Fruit fly (Drosophila melanogaster): ENCODE data around the gene TAF1B.
A peak's percentile ranks its signal among the peaks of the same experiment; 100 is the strongest.

Gene TAF1B

DNA sequence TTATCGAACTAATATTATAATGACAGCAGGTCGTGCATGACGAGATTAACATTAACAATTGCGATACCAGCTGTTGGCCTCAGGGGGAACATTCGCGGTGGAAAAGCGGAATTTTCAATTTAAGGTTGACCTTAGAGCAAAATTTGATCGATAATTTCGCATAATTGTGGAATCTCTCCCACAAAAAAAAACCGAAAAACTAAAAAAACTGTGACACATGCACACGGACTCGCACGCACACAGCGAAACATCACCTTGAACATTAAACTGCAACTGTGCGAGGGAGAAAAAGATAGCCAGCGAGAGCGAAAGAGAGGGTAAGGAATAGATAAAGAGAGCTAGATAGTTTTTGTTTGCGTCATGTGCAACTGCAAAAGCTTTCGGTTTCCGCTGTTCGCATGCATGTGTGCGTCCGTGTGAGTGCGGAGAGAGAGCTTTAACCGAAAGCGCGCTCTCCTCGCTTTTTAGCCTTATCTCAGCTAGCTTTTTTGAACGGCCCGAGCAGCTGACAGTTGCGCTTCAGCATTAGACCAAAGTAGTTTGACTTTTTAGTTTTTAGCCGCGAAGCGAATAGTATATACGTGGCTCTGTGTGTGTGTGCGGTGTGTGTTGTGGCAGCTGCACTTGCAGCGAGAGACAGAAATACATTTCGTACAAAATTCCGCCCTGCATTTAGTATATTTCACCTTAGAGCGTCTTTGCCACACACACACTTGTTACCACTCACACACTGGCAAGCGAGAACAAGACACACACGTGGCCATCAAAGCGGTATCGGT, 50.5 kb downstream of the TAF1B start:
- TF ChIP-seq CG1602 (GFP tag; optimal IDR thresholded peaks at IDR 0.05) (no peak), Adf1 (GFP tag; IDR thresholded peaks at IDR 0.05) (peak; percentile 56), lmd (GFP tag; IDR thresholded peaks at IDR 0.05) (no peak), stwl (tag; optimal IDR thresholded peaks at IDR 0.05) (no peak), fd3F (GFP tag; optimal IDR thresholded peaks at IDR 0.05) (no peak), Drgx (GFP tag; IDR thresholded peaks at IDR 0.05) (peak; percentile 36), ranshi (GFP tag; IDR thresholded peaks at IDR 0.05) (no peak), CG8478 (optimal IDR thresholded peaks at IDR 0.05) (peak; percentile 7), Trl (optimal IDR thresholded peaks at IDR 0.05) (peak; percentile 83 to 91), Trl (GFP tag; optimal IDR thresholded peaks at IDR 0.05) (no peak), fru (optimal IDR thresholded peaks at IDR 0.05) (no peak), CG4424 (GFP tag; optimal IDR thresholded peaks at IDR 0.05) (no peak), rib (GFP tag; IDR thresholded peaks at IDR 0.05) (no peak), psq (GFP tag; optimal IDR thresholded peaks at IDR 0.05) (no peak), CG34376 (GFP tag; optimal IDR thresholded peaks at IDR 0.05) (peak; percentile 56), CG17612 (GFP tag; IDR thresholded peaks at IDR 0.05) (no peak), CG12071 (GFP tag; optimal IDR thresholded peaks at IDR 0.05) (peak; percentile 16), Rx (GFP tag; IDR thresholded peaks at IDR 0.05) (no peak), sima (GFP tag; optimal IDR thresholded peaks at IDR 0.05) (no peak), CG6254 (GFP tag; optimal IDR thresholded peaks at IDR 0.05) (peak; percentile 6), CG9932 (GFP tag; IDR thresholded peaks at IDR 0.05) (0 out of 2 replicates have a peak, but pooled peaks have one; percentile 22), CG4404 (GFP tag; IDR thresholded peaks at IDR 0.05) (no peak), CG17568 (GFP tag; optimal IDR thresholded peaks at IDR 0.05) (no peak), Taf1 (GFP tag; IDR thresholded peaks at IDR 0.05) (no peak), Oaz (GFP tag; IDR thresholded peaks at IDR 0.05) (no peak), CG14014 (GFP tag; IDR thresholded peaks at IDR 0.05) (peak; percentile 42; the same call in 1 of the 2 replicates), CG17361 (GFP tag; IDR thresholded peaks at IDR 0.05) (no peak), zfh1 (GFP tag; IDR thresholded peaks at IDR 0.05) (no peak), CG6813 (GFP tag; optimal IDR thresholded peaks at IDR 0.05) (peak; percentile 50), CG11247 (GFP tag; IDR thresholded peaks at IDR 0.05) (no peak), vvl (GFP tag; IDR thresholded peaks at IDR 0.05) (no peak; the same call in none of the 2 replicates), Nf-YB (GFP tag; optimal IDR thresholded peaks at IDR 0.05) (no peak), HLH4C (GFP tag; IDR thresholded peaks at IDR 0.05; ENCODE audit: partially characterized antibody) (no peak; the same call in 2 of the 3 replicates), h (optimal IDR thresholded peaks at IDR 0.05) (no peak), Fer1 (GFP tag; optimal IDR thresholded peaks at IDR 0.05) (peak; percentile 59), CG8089 (GFP tag; optimal IDR thresholded peaks at IDR 0.05) (no peak), E2f2 (GFP tag; IDR thresholded peaks at IDR 0.05) (no peak), Myb (GFP tag; optimal IDR thresholded peaks at IDR 0.05) (no peak), sisA (GFP tag; IDR thresholded peaks at IDR 0.05) (no peak), Dip2 (GFP tag; IDR thresholded peaks at IDR 0.05) (no peak), CG42726 (GFP tag; IDR thresholded peaks at IDR 0.05; ENCODE audit: partially characterized antibody) (0 out of 2 replicates have a peak, but pooled peaks have one; percentile 17), CG8281 (tag; optimal IDR thresholded peaks at IDR 0.05) (no peak), CG7372 (GFP tag; IDR thresholded peaks at IDR 0.05) (no peak), Aef1 (GFP tag; IDR thresholded peaks at IDR 0.05) (no peak), oc (tag; optimal IDR thresholded peaks at IDR 0.05) (peak; percentile 14), fd102C (GFP tag; optimal IDR thresholded peaks at IDR 0.05) (no peak), Poxn (GFP tag; IDR thresholded peaks at IDR 0.05) (no peak), Ada2b (GFP tag; IDR thresholded peaks at IDR 0.05) (no peak), exex (tag; optimal IDR thresholded peaks at IDR 0.05) (peak; percentile 3), chinmo (GFP tag; IDR thresholded peaks at IDR 0.05; ENCODE audit: partially characterized antibody) (peak; percentile 100), wdn (GFP tag; IDR thresholded peaks at IDR 0.05) (no peak), fd64A (GFP tag; optimal IDR thresholded peaks at IDR 0.05) (no peak)
